Fruit fly (Drosophila melanogaster) whole organism, wandering third instar larva: ENCODE measurements around the gene CG15172.

ENCODE experiments used
- Abd-B ChIP-seq: fragments of >200 bp; optimal IDR thresholded peaks from 2 replicates; lab custom pipeline; 2017; ENCODE audit warnings: missing biosample characterization, missing genetic modification characterization
- CG9705 ChIP-seq: fragments of 200-800 bp; sonication (Bioruptor generic); optimal IDR thresholded peaks from 2 replicates; lab custom pipeline; 2018; ENCODE audit warnings: missing biosample characterization, mild to moderate bottlenecking, missing genetic modification characterization
- Dfd ChIP-seq: fragments of >200 bp; optimal IDR thresholded peaks from 2 replicates; lab custom pipeline; 2017; ENCODE audit warnings: missing biosample characterization, missing genetic modification characterization
- GATAd ChIP-seq: sonication (Bioruptor generic); optimal IDR thresholded peaks from 2 replicates; lab custom pipeline; 2016; ENCODE audit warnings: missing biosample characterization, missing genetic modification characterization
- HLH106 ChIP-seq: fragments of 200-800 bp; optimal IDR thresholded peaks from 3 replicates; lab custom pipeline; 2019; ENCODE audit warnings: missing biosample characterization, mild to moderate bottlenecking, missing genetic modification characterization, moderate library complexity
- Hnf4 ChIP-seq: fragments of 200-800 bp; sonication (Bioruptor generic); optimal IDR thresholded peaks from 2 replicates; lab custom pipeline; 2016; ENCODE audit warnings: missing biosample characterization, mild to moderate bottlenecking, missing genetic modification characterization
- Jra ChIP-seq: sonication (Bioruptor generic); optimal IDR thresholded peaks from 2 replicates; lab custom pipeline; 2016; ENCODE audit warnings: missing biosample characterization, missing genetic modification characterization
- Myc ChIP-seq: fragments of >200 bp; optimal IDR thresholded peaks from 2 replicates; lab custom pipeline; 2017
- OdsH ChIP-seq: fragments of 200-800 bp; sonication (Bioruptor generic); optimal IDR thresholded peaks from 2 replicates; lab custom pipeline; 2016; ENCODE audit warnings: missing biosample characterization, mild to moderate bottlenecking, missing genetic modification characterization
- Rel ChIP-seq, 2 experiments: fragments of 200-800 bp; sonication (Bioruptor generic) in 1 of 2; optimal IDR thresholded peaks; 2 replicates in 1 of 2; 3 replicates in 1 of 2; lab custom pipeline; 2016 to 2019; ENCODE audit warnings: mild to moderate bottlenecking in 2 of 2, missing biosample characterization in 2 of 2, missing genetic modification characterization in 2 of 2, moderate library complexity in 1 of 2
- Sp1 ChIP-seq: fragments of 200-800 bp; sonication (Bioruptor generic); optimal IDR thresholded peaks from 3 replicates; lab custom pipeline; 2019; ENCODE audit warnings: missing biosample characterization, mild to moderate bottlenecking, missing genetic modification characterization, moderate library complexity
- Vsx2 ChIP-seq: fragments of 200-300, 225-300 bp; sonication (Bioruptor generic); optimal IDR thresholded peaks from 2 replicates; lab custom pipeline; 2018; ENCODE audit warnings: missing biosample characterization, missing genetic modification characterization; ENCODE audit not compliant: partially characterized antibody
- br ChIP-seq: fragments of 200-800 bp; sonication (Bioruptor generic); optimal IDR thresholded peaks from 2 replicates; lab custom pipeline; 2016; ENCODE audit warnings: missing biosample characterization, missing genetic modification characterization
- dl ChIP-seq, 2 experiments: fragments of 175-275, 200-275 bp in 1 of 2; fragments of 200-275 bp in 1 of 2; sonication (Bioruptor generic); optimal IDR thresholded peaks; lab custom pipeline; 2018; ENCODE audit warnings: mild to moderate bottlenecking in 2 of 2, missing biosample characterization in 2 of 2, missing genetic modification characterization in 2 of 2, moderate library complexity in 2 of 2; ENCODE audit not compliant: partially characterized antibody in 2 of 2, insufficient read depth in 1 of 2
- dmrt93B ChIP-seq: fragments of 200-800 bp; sonication (Bioruptor generic); optimal IDR thresholded peaks from 2 replicates; lab custom pipeline; 2018; ENCODE audit warnings: missing biosample characterization, mild to moderate bottlenecking, missing genetic modification characterization
- dsf ChIP-seq: sonication (Bioruptor generic); optimal IDR thresholded peaks from 2 replicates; lab custom pipeline; 2016; ENCODE audit warnings: missing biosample characterization, missing genetic modification characterization, borderline replicate concordance
- foxo ChIP-seq, 2 experiments: fragments of 200-800 bp; sonication (Bioruptor generic); optimal IDR thresholded peaks; 2 replicates in 1 of 2; 3 replicates in 1 of 2; lab custom pipeline; 2016 to 2017; ENCODE audit warnings: missing biosample characterization in 2 of 2, missing genetic modification characterization in 2 of 2
- fru ChIP-seq: fragments of 200-800 bp; sonication (Bioruptor generic); optimal IDR thresholded peaks from 3 replicates; lab custom pipeline; 2016; ENCODE audit warnings: missing biosample characterization, mild to moderate bottlenecking, missing genetic modification characterization
- h ChIP-seq: fragments of 200-800 bp; sonication (Bioruptor generic); optimal IDR thresholded peaks from 3 replicates; lab custom pipeline; 2016; ENCODE audit warnings: missing biosample characterization, mild to moderate bottlenecking, missing genetic modification characterization
- lola ChIP-seq: fragments of >200 bp; optimal IDR thresholded peaks from 2 replicates; lab custom pipeline; 2017; ENCODE audit warnings: missing biosample characterization, missing genetic modification characterization
- pan ChIP-seq: fragments of >200 bp; optimal IDR thresholded peaks from 2 replicates; lab custom pipeline; 2017
- psq ChIP-seq: fragments of 200-800 bp; sonication (Bioruptor generic); optimal IDR thresholded peaks from 3 replicates; lab custom pipeline; 2017; ENCODE audit warnings: missing biosample characterization, mild to moderate bottlenecking, missing genetic modification characterization, moderate library complexity
- rgr ChIP-seq: fragments of 200-800 bp; sonication (Bioruptor generic); optimal IDR thresholded peaks from 3 replicates; lab custom pipeline; 2016; ENCODE audit warnings: missing biosample characterization, mild to moderate bottlenecking, missing genetic modification characterization
- sage ChIP-seq: fragments of 200-800 bp; sonication (Bioruptor generic); optimal IDR thresholded peaks from 2 replicates; lab custom pipeline; 2016; ENCODE audit warnings: missing biosample characterization, mild to moderate bottlenecking, missing genetic modification characterization
- tai ChIP-seq: sonication (Bioruptor generic); optimal IDR thresholded peaks from 2 replicates; lab custom pipeline; 2016; ENCODE audit warnings: missing biosample characterization, missing genetic modification characterization
- woc ChIP-seq: sonication (Bioruptor generic); optimal IDR thresholded peaks from 2 replicates; lab custom pipeline; 2016; ENCODE audit warnings: missing biosample characterization, mild to moderate bottlenecking, missing genetic modification characterization

CG15172 gene

dm6 chr2L:18981484-18981883 lies 40.7 kb upstream of the CG15172 start (continued):
- TF ChIP-seq foxo (GFP tag; optimal IDR thresholded peaks at IDR 0.05; lab: Kevin White, UChicago) (peak in 1 of 2 experiments; percentile 17), GATAd (GFP tag; lab: Kevin White, UChicago) (no peak)

- TF ChIP-seq lola (GFP tag; lab: Kevin White, UChicago) = no peak
- TF ChIP-seq Abd-B (GFP tag; lab: Kevin White, UChicago) = no peak
- TF ChIP-seq foxo (GFP tag; optimal IDR thresholded peaks at IDR 0.05; lab: Kevin White, UChicago) = peak in 1 of 2 experiments; percentile 20
These were observed 40.2 kb upstream of the CG15172 start for dm6 chr2L:18981947-18982579.

dm6 chr2L:18982826-18983758 lies 39.1 kb upstream of the CG15172 start:
- no peak for TF ChIP-seq Dfd (GFP tag; lab: Kevin White, UChicago)
- peak; percentile 23 for TF ChIP-seq tai (GFP tag; lab: Kevin White, UChicago)
- TF ChIP-seq HLH106 = peak; percentile 11
- peak; percentile 28 for TF ChIP-seq br
- peak; percentile 14 for TF ChIP-seq woc
- no peak for TF ChIP-seq Myc (lab: Kevin White, UChicago)
- no peak for TF ChIP-seq Rel (GFP tag; optimal IDR thresholded peaks at IDR 0.05; lab: Kevin White, UChicago)
- TF ChIP-seq Rel (tag; optimal IDR thresholded peaks at IDR 0.05; lab: Kevin White, UChicago) = no peak
- peak; percentile 4 for TF ChIP-seq Sp1 (GFP tag; lab: Kevin White, UChicago)
- TF ChIP-seq foxo (GFP tag; optimal IDR thresholded peaks at IDR 0.05; lab: Kevin White, UChicago) = peak in 1 of 2 experiments; percentile 19

dm6 chr2L:18984158-18984557 lies 38.1 kb upstream of the CG15172 start:
- TF ChIP-seq Hnf4 (GFP tag; lab: Kevin White, UChicago) = no peak
- no peak for TF ChIP-seq Vsx2 (GFP tag; lab: Kevin White, UChicago)
- no peak for TF ChIP-seq pan (lab: Kevin White, UChicago)
- TF ChIP-seq dl (GFP tag; optimal IDR thresholded peaks at IDR 0.05; lab: Kevin White, UChicago; ENCODE audit: insufficient read depth in 1 of 2, partially characterized antibody in 2 of 2) = no peak
- TF ChIP-seq rgr = no peak
- no peak for TF ChIP-seq fru (GFP tag; lab: Kevin White, UChicago)
- TF ChIP-seq Jra (GFP tag; lab: Kevin White, UChicago) = no peak
- TF ChIP-seq foxo (GFP tag; optimal IDR thresholded peaks at IDR 0.05; lab: Kevin White, UChicago) = no peak
- TF ChIP-seq dmrt93B = no peak
- TF ChIP-seq woc = no peak
- TF ChIP-seq CG9705 (GFP tag; lab: Kevin White, UChicago) = no peak
- TF ChIP-seq Abd-B (GFP tag; lab: Kevin White, UChicago) = no peak

- TF ChIP-seq foxo (GFP tag; optimal IDR thresholded peaks at IDR 0.05; lab: Kevin White, UChicago) (peak in 1 of 2 experiments; percentile 30), Rel (GFP tag; optimal IDR thresholded peaks at IDR 0.05; lab: Kevin White, UChicago) (no peak), Rel (tag; optimal IDR thresholded peaks at IDR 0.05; lab: Kevin White, UChicago) (no peak), woc (no peak), fru (GFP tag; lab: Kevin White, UChicago) (peak; percentile 20), Dfd (GFP tag; lab: Kevin White, UChicago) (no peak), br (peak; percentile 8), h (GFP tag; lab: Kevin White, UChicago) (peak; percentile 32), tai (GFP tag; lab: Kevin White, UChicago) (no peak), OdsH (GFP tag; lab: Kevin White, UChicago) (peak; percentile 22), GATAd (GFP tag; lab: Kevin White, UChicago) (no peak), HLH106 (peak; percentile 42)
These were observed 36.8 kb upstream of the CG15172 start for dm6 chr2L:18985201-18986124.

dm6 chr2L:18986125-18986498 lies 36.1 kb upstream of the CG15172 start:
- TF ChIP-seq Dfd (GFP tag; lab: Kevin White, UChicago) (no peak), Vsx2 (GFP tag; lab: Kevin White, UChicago) (no peak), foxo (GFP tag; optimal IDR thresholded peaks at IDR 0.05; lab: Kevin White, UChicago) (no peak), dsf (GFP tag; lab: Kevin White, UChicago) (no peak), sage (no peak), Sp1 (GFP tag; lab: Kevin White, UChicago) (no peak), Hnf4 (GFP tag; lab: Kevin White, UChicago) (no peak), Rel (GFP tag; optimal IDR thresholded peaks at IDR 0.05; lab: Kevin White, UChicago) (no peak), Rel (tag; optimal IDR thresholded peaks at IDR 0.05; lab: Kevin White, UChicago) (no peak), OdsH (GFP tag; lab: Kevin White, UChicago) (no peak), Myc (lab: Kevin White, UChicago) (no peak), fru (GFP tag; lab: Kevin White, UChicago) (no peak), h (GFP tag; lab: Kevin White, UChicago) (no peak), psq (GFP tag; lab: Kevin White, UChicago) (no peak)
